Worm (Caenorhabditis elegans): Measurements from ENCODE around the gene nrsn-1.
A peak's percentile ranks its signal among the peaks of the same experiment; 100 is the strongest.

The nrsn-1 gene

ce11 chrV:3686292-3686691 is 29.5 kb downstream of the nrsn-1 start:
- TF ChIP-seq zag-1 (tag; optimal IDR thresholded peaks at IDR 0.05) (no peak), fkh-10 (GFP tag; optimal IDR thresholded peaks at IDR 0.05) (no peak)

DNA sequence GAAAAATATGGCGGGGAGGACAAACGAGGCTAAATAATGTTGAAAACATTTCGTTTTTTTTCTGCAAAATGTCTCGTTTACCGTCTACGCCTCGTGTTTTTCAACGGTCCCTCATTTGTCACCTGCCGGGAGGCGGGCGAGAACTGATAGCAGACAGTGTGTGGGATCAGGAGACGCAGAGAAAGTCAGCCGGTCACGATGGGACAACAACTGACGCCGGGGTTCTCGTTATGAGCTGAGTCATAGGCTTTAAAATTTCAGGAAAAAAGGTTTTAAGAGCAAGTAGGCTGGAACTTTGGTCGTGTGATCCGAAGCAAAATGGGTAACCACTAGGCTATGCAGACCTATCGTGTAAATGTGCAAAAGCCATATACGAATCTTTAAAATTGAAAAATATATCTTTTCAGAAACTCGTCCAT is 30.0 kb downstream of the nrsn-1 start, which contains the start of gene W08A12.2:
W08A12.2 (minus strand) TSS at position 103 of the 419 bp plus-strand sequence.
- TF ChIP-seq jun-1 (tag; optimal IDR thresholded peaks at IDR 0.05) (no peak), nhr-11 (tag; optimal IDR thresholded peaks at IDR 0.05) (no peak), egl-27 (tag; optimal IDR thresholded peaks at IDR 0.05) (no peak), nhr-43 (tag; optimal IDR thresholded peaks at IDR 0.05; ENCODE audit: poor library complexity, severe bottlenecking) (no peak), hmg-11 (tag; optimal IDR thresholded peaks at IDR 0.05) (no peak), nfya-1 (tag; optimal IDR thresholded peaks at IDR 0.05; ENCODE audit: insufficient read depth) (peak; percentile 21), ceh-16 (tag; optimal IDR thresholded peaks at IDR 0.05) (no peak)

DNA sequence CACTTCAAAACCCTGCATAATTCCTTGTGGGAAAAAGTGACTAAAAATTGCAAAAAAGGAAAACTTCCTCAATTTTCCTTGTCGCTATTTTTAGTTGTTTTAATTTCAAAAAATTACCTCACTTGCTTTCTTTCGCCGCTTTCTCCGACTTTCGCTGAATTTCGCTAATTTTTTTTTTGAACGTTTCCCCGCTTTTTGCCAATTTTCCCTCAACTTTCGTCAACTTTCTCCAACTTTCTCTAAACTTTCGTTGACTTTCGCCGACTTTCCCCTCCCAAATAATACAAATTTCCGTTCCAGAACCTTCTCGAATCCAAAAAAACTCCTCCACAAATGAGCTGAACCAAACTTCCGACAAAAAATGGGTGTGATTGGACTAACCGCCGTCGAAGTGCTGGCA is 33.2 kb downstream of the nrsn-1 start, which contains the start of gene W08A12.3:
W08A12.3 (plus strand) TSS at position 301 of the 400 bp plus-strand sequence.
- TF ChIP-seq lsy-12 (tag; optimal IDR thresholded peaks at IDR 0.05) = no peak
- TF ChIP-seq nhr-25 (tag; optimal IDR thresholded peaks at IDR 0.05) = no peak
- TF ChIP-seq fkh-10 (GFP tag; optimal IDR thresholded peaks at IDR 0.05) = no peak
- TF ChIP-seq unc-39 (tag; optimal IDR thresholded peaks at IDR 0.05) = no peak
- no peak for TF ChIP-seq egl-27 (tag; optimal IDR thresholded peaks at IDR 0.05)
- TF ChIP-seq nhr-11 (tag; optimal IDR thresholded peaks at IDR 0.05) = no peak
- TF ChIP-seq elt-1 (tag; optimal IDR thresholded peaks at IDR 0.05) = no peak
- TF ChIP-seq sea-2 (GFP tag; optimal IDR thresholded peaks at IDR 0.05) = no peak
- TF ChIP-seq ZK546.5 (tag; optimal IDR thresholded peaks at IDR 0.05) = no peak
- no peak for TF ChIP-seq ceh-28 (tag; optimal IDR thresholded peaks at IDR 0.05)
- TF ChIP-seq nhr-237 (tag; optimal IDR thresholded peaks at IDR 0.05) = no peak
- TF ChIP-seq mdl-1 (tag; optimal IDR thresholded peaks at IDR 0.05) = no peak
- TF ChIP-seq ama-1 (optimal IDR thresholded peaks at IDR 0.05) = no peak
- no peak for TF ChIP-seq skn-1 (tag; optimal IDR thresholded peaks at IDR 0.05)
- no peak for TF ChIP-seq snpc-4 (tag; optimal IDR thresholded peaks at IDR 0.05)
- no peak for TF ChIP-seq ceh-82 (tag; optimal IDR thresholded peaks at IDR 0.05)
- no peak for TF ChIP-seq unc-62 (GFP tag; optimal IDR thresholded peaks at IDR 0.05)
- TF ChIP-seq pha-4 (tag; optimal IDR thresholded peaks at IDR 0.05) = no peak
- TF ChIP-seq nhr-67 (tag; optimal IDR thresholded peaks at IDR 0.05) = no peak
- no peak for TF ChIP-seq jun-1 (tag; optimal IDR thresholded peaks at IDR 0.05)

DNA sequence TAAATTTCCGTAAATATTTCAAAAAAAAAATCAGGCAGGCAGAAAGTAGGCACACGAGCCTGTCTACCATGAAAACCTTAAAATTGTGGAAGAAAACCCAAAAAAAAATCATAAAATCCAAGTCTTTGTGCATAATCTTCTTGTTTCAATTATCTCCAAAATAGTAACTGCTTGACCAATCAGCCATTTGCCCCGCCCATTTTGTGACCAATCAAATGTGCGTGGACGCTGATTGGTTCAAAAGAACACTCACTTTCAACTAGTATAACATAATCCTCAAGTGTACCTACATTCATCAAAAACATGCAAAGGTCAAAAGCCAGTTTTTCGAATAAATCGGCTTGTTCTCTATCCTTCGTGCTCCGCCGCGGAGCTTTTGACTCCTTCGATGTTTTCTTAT is 37.3 kb downstream of the nrsn-1 start:
- no peak for TF ChIP-seq egl-5 (tag; optimal IDR thresholded peaks at IDR 0.05)
- peak; percentile 73 for TF ChIP-seq nfya-1 (tag; optimal IDR thresholded peaks at IDR 0.05; ENCODE audit: insufficient read depth)

DNA sequence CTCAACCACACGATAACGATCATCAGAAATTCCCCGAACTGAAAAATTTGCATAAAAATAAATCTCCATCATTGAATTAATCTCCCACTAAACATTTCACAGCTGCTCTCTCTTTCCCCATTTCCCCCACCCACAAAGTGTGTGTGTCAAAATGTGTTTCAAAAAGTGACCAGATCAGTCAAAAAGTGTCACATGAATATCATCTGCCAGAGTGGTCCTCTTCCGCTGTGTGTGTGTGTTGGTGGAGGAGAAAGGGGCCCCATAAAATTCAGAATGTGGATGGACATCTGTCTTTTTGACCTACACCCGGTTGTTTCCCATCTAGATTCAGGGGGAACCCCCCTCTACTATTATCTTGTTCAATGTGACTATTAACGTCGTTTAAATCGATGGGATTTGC is 38.6 kb downstream of the nrsn-1 start:
- TF ChIP-seq lin-39 (tag; optimal IDR thresholded peaks at IDR 0.05) (peak; percentile 38), egl-5 (tag; optimal IDR thresholded peaks at IDR 0.05) (peak; percentile 97), nhr-11 (tag; optimal IDR thresholded peaks at IDR 0.05) (no peak), nhr-28 (tag; optimal IDR thresholded peaks at IDR 0.05) (no peak), nfya-1 (tag; optimal IDR thresholded peaks at IDR 0.05; ENCODE audit: insufficient read depth) (peak; percentile 29)

DNA sequence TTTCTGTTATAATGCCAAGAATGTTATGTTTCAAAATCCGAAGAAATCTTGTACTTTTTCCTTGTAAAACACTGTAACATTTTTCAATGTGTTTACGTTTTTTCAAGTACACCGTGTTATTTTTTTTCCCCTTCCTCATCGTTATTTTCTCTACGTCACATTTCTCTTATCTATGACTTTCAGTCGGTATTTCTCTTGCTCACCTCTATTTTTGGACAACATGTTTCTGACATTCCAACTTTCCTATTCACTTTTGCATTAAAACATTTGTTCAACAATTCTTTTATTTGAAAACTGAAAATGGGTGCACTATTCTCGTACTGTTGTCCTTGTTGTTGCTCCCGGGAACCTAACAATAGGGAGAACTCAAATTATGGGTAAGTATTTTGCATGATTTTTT is 42.7 kb downstream of the nrsn-1 start, which contains the start of gene pals-33:
pals-33 (plus strand) TSS at position 301 of the 400 bp plus-strand sequence.
- TF ChIP-seq elt-3 (tag; optimal IDR thresholded peaks at IDR 0.05) (no peak), ceh-16 (tag; optimal IDR thresholded peaks at IDR 0.05) (no peak), hmg-11 (tag; optimal IDR thresholded peaks at IDR 0.05) (no peak), nhr-77 (tag; optimal IDR thresholded peaks at IDR 0.05) (no peak), nhr-67 (tag; optimal IDR thresholded peaks at IDR 0.05) (no peak), snpc-4 (tag; optimal IDR thresholded peaks at IDR 0.05) (no peak), tbx-2 (tag; optimal IDR thresholded peaks at IDR 0.05) (no peak), R02D3.7 (tag; optimal IDR thresholded peaks at IDR 0.05) (no peak), unc-62 (GFP tag; optimal IDR thresholded peaks at IDR 0.05) (no peak)
